Fruit fly (Drosophila melanogaster): ENCODE measurements around the gene r-l.

DNA sequence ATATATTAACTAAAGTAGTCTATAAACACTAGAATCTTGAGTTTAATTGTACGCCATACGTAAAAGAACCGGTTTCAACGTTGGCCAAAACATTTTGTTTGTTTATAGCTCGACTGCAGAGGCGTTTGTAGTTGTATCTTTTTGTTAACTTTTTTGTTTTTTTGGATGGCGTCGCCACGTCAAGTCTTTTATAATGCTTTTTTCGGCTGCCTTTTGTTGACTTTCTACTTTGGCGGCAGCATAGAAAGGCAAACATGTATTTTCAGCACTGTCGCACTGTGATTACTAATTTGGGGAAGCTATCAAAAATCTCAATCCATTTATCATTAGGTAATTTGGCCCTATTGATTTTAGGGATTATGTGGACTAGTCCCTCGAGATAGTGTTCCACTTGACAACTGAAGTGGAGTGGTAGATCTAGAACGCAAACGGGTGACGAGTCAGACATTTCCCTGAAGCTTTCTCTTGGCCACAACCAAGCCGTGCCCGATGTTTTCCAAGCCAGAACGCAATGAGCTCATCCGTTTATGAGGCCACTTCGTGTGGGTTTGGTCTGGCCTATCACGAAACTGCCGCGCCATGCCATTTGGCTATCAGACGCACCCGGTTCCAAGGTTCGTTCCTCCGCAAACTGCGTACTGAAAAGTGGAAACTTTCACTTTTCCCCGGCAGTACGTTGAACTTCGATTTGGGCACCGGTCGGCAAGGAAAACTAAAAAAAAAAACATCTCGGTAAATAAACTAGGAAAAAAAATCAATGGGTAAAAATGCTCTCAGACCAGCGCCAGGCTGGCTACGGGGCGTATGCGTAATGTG is 6.4 kb downstream of the r-l start:
- TF ChIP-seq cyc (GFP tag; optimal IDR thresholded peaks at IDR 0.05) (no peak), svp (GFP tag) (no peak), CG32006 (GFP tag; optimal IDR thresholded peaks at IDR 0.05) (no peak), CG6854 (GFP tag; optimal IDR thresholded peaks at IDR 0.05) (no peak)

Data from whole organism, prepupa.